Fruit fly (Drosophila melanogaster) whole organism: ENCODE measurements around the gene mRpL38.

Experiments used
- Dll ChIP-seq: fragments of >200 bp; optimal IDR thresholded peaks from 2 replicates; lab custom pipeline; 2017
- EcR ChIP-seq, 2 experiments: fragments of >200 bp; optimal IDR thresholded peaks; 2 replicates each; lab custom pipeline; 2017; ENCODE audit warnings: missing biosample characterization in 2 of 2, missing genetic modification characterization in 2 of 2, missing genetic modification reagents in 2 of 2
- pan ChIP-seq: fragments of >200 bp; optimal IDR thresholded peaks from 2 replicates; lab custom pipeline; 2017
- psq ChIP-seq: fragments of >200 bp; optimal IDR thresholded peaks from 2 replicates; lab custom pipeline; 2017
- usp ChIP-seq: fragments of >200 bp; optimal IDR thresholded peaks from 2 replicates; lab custom pipeline; 2017; ENCODE audit warnings: missing biosample characterization, missing genetic modification characterization, mixed read lengths

dm6 chrX:14216844-14217243 lies 9.2 kb upstream of the mRpL38 start:
- TF ChIP-seq psq (lab: Kevin White, UChicago) (no peak), EcR (GFP tag; optimal IDR thresholded peaks at IDR 0.05; lab: Kevin White, UChicago) (no peak), Dll (no peak), usp (GFP tag; lab: Kevin White, UChicago) (no peak), pan (lab: Kevin White, UChicago) (no peak)
